Fruit fly (Drosophila melanogaster) whole organism, embryonic: ENCODE measurements around the gene CG10993.

Source experiments
- B-H1 ChIP-seq: fragments of 200-800 bp; sonication (Bioruptor generic); IDR thresholded peaks from 3 replicates; pipeline ENCODE4 v1.3.6; 2022; ENCODE audit warnings: missing biosample characterization, missing genetic modification characterization
- CG10462 ChIP-seq: fragments of 200-800 bp; sonication (Bioruptor generic); optimal IDR thresholded peaks from 2 replicates; lab custom pipeline; 2016; ENCODE audit warnings: missing biosample characterization, missing genetic modification characterization
- CG11398 ChIP-seq: fragments of 200-800 bp; sonication (Bioruptor generic); optimal IDR thresholded peaks from 2 replicates; lab custom pipeline; 2016; ENCODE audit warnings: missing biosample characterization, missing genetic modification characterization
- CG15696 ChIP-seq: fragments of 200-800 bp; sonication (Bioruptor generic); optimal IDR thresholded peaks from 2 replicates; lab custom pipeline; 2019; ENCODE audit warnings: missing biosample characterization, mild to moderate bottlenecking, missing genetic modification characterization, moderate library complexity
- CG16815 ChIP-seq: fragments of 200-800 bp; sonication (Bioruptor generic); optimal IDR thresholded peaks from 3 replicates; lab custom pipeline; 2017; ENCODE audit warnings: missing biosample characterization, mild to moderate bottlenecking, missing genetic modification characterization
- CG17568 ChIP-seq: fragments of 200-800 bp; sonication (Bioruptor generic); optimal IDR thresholded peaks from 2 replicates; lab custom pipeline; 2018; ENCODE audit warnings: missing biosample characterization, mild to moderate bottlenecking, missing genetic modification characterization, moderate library complexity
- CG2120 ChIP-seq: fragments of 200-800 bp; sonication (Bioruptor generic); optimal IDR thresholded peaks from 3 replicates; lab custom pipeline; 2016; ENCODE audit warnings: missing biosample characterization, missing genetic modification characterization
- CG31224 ChIP-seq: fragments of 200-800 bp; sonication (Bioruptor generic); IDR thresholded peaks from 2 replicates; pipeline ENCODE4 v1.3.6; 2022; ENCODE audit warnings: missing biosample characterization, missing genetic modification characterization
- CG32767 ChIP-seq: fragments of 200-800 bp; sonication (Bioruptor generic); IDR thresholded peaks from 2 replicates; pipeline ENCODE4 v1.3.6; 2022; ENCODE audit warnings: missing biosample characterization, missing genetic modification characterization
- CG34376 ChIP-seq: fragments of 200-800 bp; sonication (Bioruptor generic); optimal IDR thresholded peaks from 2 replicates; lab custom pipeline; 2018; ENCODE audit warnings: missing biosample characterization, mild to moderate bottlenecking, missing genetic modification characterization
- CG3995 ChIP-seq: fragments of 200-800 bp; sonication (Bioruptor generic); optimal IDR thresholded peaks from 3 replicates; lab custom pipeline; 2016; ENCODE audit warnings: missing biosample characterization, missing genetic modification characterization
- CG4617 ChIP-seq: fragments of 200-800 bp; sonication (Bioruptor generic); optimal IDR thresholded peaks from 3 replicates; lab custom pipeline; 2016; ENCODE audit warnings: missing biosample characterization, missing genetic modification characterization, borderline replicate concordance
- CG6175 ChIP-seq: fragments of 200-800 bp; sonication (Bioruptor generic); IDR thresholded peaks from 3 replicates; pipeline ENCODE4 v1.3.6; 2022; ENCODE audit warnings: missing biosample characterization, missing genetic modification characterization
- CG6791 ChIP-seq: fragments of 200-800 bp; sonication (Bioruptor generic); IDR thresholded peaks from 3 replicates; pipeline ENCODE4 v1.3.6; 2022; ENCODE audit warnings: missing biosample characterization, missing genetic modification characterization; ENCODE audit not compliant: partially characterized antibody
- CG7745 ChIP-seq: fragments of 200-800 bp; sonication (Bioruptor generic); optimal IDR thresholded peaks from 2 replicates; lab custom pipeline; 2018; ENCODE audit warnings: missing biosample characterization, mild to moderate bottlenecking, missing genetic modification characterization, moderate library complexity
- CG9817 ChIP-seq: fragments of 200-800 bp; sonication (Bioruptor generic); optimal IDR thresholded peaks from 2 replicates; lab custom pipeline; 2018; ENCODE audit warnings: missing biosample characterization, mild to moderate bottlenecking, missing genetic modification characterization, moderate library complexity
- CTCF ChIP-seq: fragments of 200-800 bp; sonication (Bioruptor generic); optimal IDR thresholded peaks from 2 replicates; lab custom pipeline; 2017; ENCODE audit warnings: missing biosample characterization, mild to moderate bottlenecking, missing genetic modification characterization, moderate library complexity
- Dek ChIP-seq: fragments of 200-800 bp; sonication (Bioruptor generic); optimal IDR thresholded peaks from 3 replicates; lab custom pipeline; 2019; ENCODE audit warnings: missing biosample characterization, mild to moderate bottlenecking, missing genetic modification characterization, moderate library complexity
- Dll ChIP-seq: fragments of 200-800 bp; sonication (Bioruptor generic); IDR thresholded peaks from 4 replicates; pipeline ENCODE4 v1.3.6; 2022; ENCODE audit warnings: missing biosample characterization, missing genetic modification characterization; ENCODE audit not compliant: partially characterized antibody
- E2f1 ChIP-seq: fragments of 200-800 bp; sonication (Bioruptor generic); IDR thresholded peaks from 2 replicates; pipeline ENCODE4 v1.3.6; 2022; ENCODE audit warnings: missing biosample characterization, missing genetic modification characterization
- Ets97D ChIP-seq: fragments of 200-800 bp; sonication (Bioruptor generic); optimal IDR thresholded peaks from 3 replicates; lab custom pipeline; 2016; ENCODE audit warnings: missing biosample characterization, missing genetic modification characterization
- GATAe ChIP-seq: fragments of 200-800 bp; sonication (Bioruptor generic); conservative IDR thresholded peaks from 2 replicates; pipeline ENCODE4 v1.3.6; 2022; ENCODE audit warnings: missing biosample characterization, missing genetic modification characterization
- Gug ChIP-seq: fragments of 200-800 bp; sonication (Bioruptor generic); IDR thresholded peaks from 4 replicates; pipeline ENCODE4 v1.3.6; 2022; ENCODE audit warnings: missing biosample characterization, missing genetic modification characterization
- Hand ChIP-seq: fragments of 200-800 bp; sonication (Bioruptor generic); optimal IDR thresholded peaks from 2 replicates; lab custom pipeline; 2017; ENCODE audit warnings: mild to moderate bottlenecking, missing biosample characterization, missing genetic modification reagents, missing genetic modification characterization
- Hr78 ChIP-seq, 2 experiments: fragments of 200-800 bp in 1 of 2; fragments of >200 bp in 1 of 2; sonication (Bioruptor generic) in 1 of 2; optimal IDR thresholded peaks; 2 replicates each; lab custom pipeline; 2017 to 2019; ENCODE audit warnings: missing biosample characterization in 2 of 2, missing genetic modification characterization in 2 of 2, mild to moderate bottlenecking in 1 of 2, moderate library complexity in 1 of 2
- Jarid2 ChIP-seq: fragments of 200-800 bp; sonication (Bioruptor generic); optimal IDR thresholded peaks from 3 replicates; lab custom pipeline; 2017; ENCODE audit warnings: mild to moderate bottlenecking, missing biosample characterization, missing genetic modification reagents, missing genetic modification characterization
- Mes4 ChIP-seq: fragments of 200-800 bp; sonication (Bioruptor generic); optimal IDR thresholded peaks from 2 replicates; lab custom pipeline; 2016; ENCODE audit warnings: missing biosample characterization, missing genetic modification characterization
- Oaz ChIP-seq: fragments of 200-800 bp; sonication (Bioruptor generic); IDR thresholded peaks from 2 replicates; pipeline ENCODE4 v1.3.6; 2022; ENCODE audit warnings: missing biosample characterization, missing genetic modification characterization
- Oli ChIP-seq: fragments of 200-800 bp; sonication (Bioruptor generic); optimal IDR thresholded peaks from 2 replicates; lab custom pipeline; 2018; ENCODE audit warnings: missing biosample characterization, mild to moderate bottlenecking, missing genetic modification characterization, moderate library complexity
- Sin3A ChIP-seq: fragments of >200 bp; optimal IDR thresholded peaks from 2 replicates; lab custom pipeline; 2018
- Six4 ChIP-seq: fragments of 200-800 bp; sonication (Bioruptor generic); optimal IDR thresholded peaks from 2 replicates; lab custom pipeline; 2016; ENCODE audit warnings: missing biosample characterization, missing genetic modification characterization
- Sox100B ChIP-seq: fragments of 200-800 bp; sonication (Bioruptor generic); optimal IDR thresholded peaks from 3 replicates; lab custom pipeline; 2018; ENCODE audit warnings: missing biosample characterization, mild to moderate bottlenecking, missing genetic modification characterization
- Ssrp ChIP-seq: fragments of 200-800 bp; sonication (Bioruptor generic); optimal IDR thresholded peaks from 2 replicates; lab custom pipeline; 2018; ENCODE audit warnings: missing biosample characterization, mild to moderate bottlenecking, missing genetic modification characterization, moderate library complexity
- aop ChIP-seq: fragments of 200-800 bp; sonication (Bioruptor generic); IDR thresholded peaks from 2 replicates; pipeline ENCODE4 v1.3.6; 2022; ENCODE audit warnings: missing biosample characterization, missing genetic modification characterization
- bcd ChIP-seq: fragments of 200-800 bp; sonication (Bioruptor generic); optimal IDR thresholded peaks from 2 replicates; lab custom pipeline; 2017; ENCODE audit warnings: missing biosample characterization, mild to moderate bottlenecking, missing genetic modification characterization
- caup ChIP-seq: fragments of 200-800 bp; sonication (Bioruptor generic); optimal IDR thresholded peaks from 3 replicates; lab custom pipeline; 2017; ENCODE audit warnings: missing biosample characterization, mild to moderate bottlenecking, missing genetic modification characterization, moderate library complexity; ENCODE audit not compliant: severe bottlenecking
- chn ChIP-seq: fragments of 200-800 bp; sonication (Bioruptor generic); optimal IDR thresholded peaks from 2 replicates; lab custom pipeline; 2016; ENCODE audit warnings: missing biosample characterization, missing genetic modification characterization
- emc ChIP-seq: fragments of 200-800 bp; sonication (Bioruptor generic); optimal IDR thresholded peaks from 2 replicates; lab custom pipeline; 2016; ENCODE audit warnings: missing biosample characterization, missing genetic modification characterization
- hkb ChIP-seq, 2 experiments: fragments of 200-800 bp in 1 of 2; fragments of >200 bp in 1 of 2; sonication (Bioruptor generic) in 1 of 2; IDR thresholded peaks in 1 of 2; optimal IDR thresholded peaks in 1 of 2; 2 replicates each; pipeline versions ENCODE4 v1.3.6 to Lab custom; 2017 to 2022; ENCODE audit warnings: missing biosample characterization in 1 of 2, missing genetic modification characterization in 1 of 2
- jumu ChIP-seq: fragments of 200-800 bp; sonication (Bioruptor generic); optimal IDR thresholded peaks from 3 replicates; lab custom pipeline; 2016; ENCODE audit warnings: missing biosample characterization, missing genetic modification characterization
- kay ChIP-seq: fragments of 200-800 bp; sonication (Bioruptor generic); optimal IDR thresholded peaks from 2 replicates; lab custom pipeline; 2016; ENCODE audit warnings: missing biosample characterization, missing genetic modification characterization
- kni ChIP-seq: fragments of 200-800 bp; sonication (Bioruptor generic); optimal IDR thresholded peaks from 3 replicates; lab custom pipeline; 2017; ENCODE audit warnings: mild to moderate bottlenecking, missing biosample characterization, missing genetic modification reagents, missing genetic modification characterization
- lilli ChIP-seq: fragments of 200-800 bp; sonication (Bioruptor generic); optimal IDR thresholded peaks from 3 replicates; lab custom pipeline; 2016; ENCODE audit warnings: missing biosample characterization, missing genetic modification characterization
- org-1 ChIP-seq: fragments of 200-800 bp; sonication (Bioruptor generic); optimal IDR thresholded peaks from 2 replicates; lab custom pipeline; 2017; ENCODE audit warnings: missing biosample characterization, missing genetic modification characterization
- sens-2 ChIP-seq: fragments of 200-800 bp; sonication (Bioruptor generic); IDR thresholded peaks from 2 replicates; pipeline ENCODE4 v1.3.6; 2022; ENCODE audit warnings: missing biosample characterization, missing genetic modification characterization
- slbo ChIP-seq: fragments of 200-800 bp; sonication (Bioruptor generic); IDR thresholded peaks from 2 replicates; pipeline ENCODE4 v1.3.6; 2022; ENCODE audit warnings: missing biosample characterization, missing genetic modification characterization
- slou ChIP-seq: fragments of 200-800 bp; sonication (Bioruptor generic); optimal IDR thresholded peaks from 3 replicates; lab custom pipeline; 2016; ENCODE audit warnings: missing biosample characterization, missing genetic modification characterization
- tio ChIP-seq: fragments of 200-800 bp; sonication (Bioruptor generic); optimal IDR thresholded peaks from 2 replicates; lab custom pipeline; 2017; ENCODE audit warnings: missing biosample characterization, missing genetic modification characterization, inconsistent platforms
- vfl ChIP-seq: fragments of 200-800 bp; sonication (Bioruptor generic); optimal IDR thresholded peaks from 2 replicates; lab custom pipeline; 2016; ENCODE audit warnings: missing biosample characterization, missing genetic modification characterization
- zfh1 ChIP-seq: fragments of 200-800 bp; sonication (Bioruptor generic); IDR thresholded peaks from 3 replicates; pipeline ENCODE4 v1.3.6; 2022; ENCODE audit warnings: missing biosample characterization, missing genetic modification characterization

The CG10993 gene

DNA sequence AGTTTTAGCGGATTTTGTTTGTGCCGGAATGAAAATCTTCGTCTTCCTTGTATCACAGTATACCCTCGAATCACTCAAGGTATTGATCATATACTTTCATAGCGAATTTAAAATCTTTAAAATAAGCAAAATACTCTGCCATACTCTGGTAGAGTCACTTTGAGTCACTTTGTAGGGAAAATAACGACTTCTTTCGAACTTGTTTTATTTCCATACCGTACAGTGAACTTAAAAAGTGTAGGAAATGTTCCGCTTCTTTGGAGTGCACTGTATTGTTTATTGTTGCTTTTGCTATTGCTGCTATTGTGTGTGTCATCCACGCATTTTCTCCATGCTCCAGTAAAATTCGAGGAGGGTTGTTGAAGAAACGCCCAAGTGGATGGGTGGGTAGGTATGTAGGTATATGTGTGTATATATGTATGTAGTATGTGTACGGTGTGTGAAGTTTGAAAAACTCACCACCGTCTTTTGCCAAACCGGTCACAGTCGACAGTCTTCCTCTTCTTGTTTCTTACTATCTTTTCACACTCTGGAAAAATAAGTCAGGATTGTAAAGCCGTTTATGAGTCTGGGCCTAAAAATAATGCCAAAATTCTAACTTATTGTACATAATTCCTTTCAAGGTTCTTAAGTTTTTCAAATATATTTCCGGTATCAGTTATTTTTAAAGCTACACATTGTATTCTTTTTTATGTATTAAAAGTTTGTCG lies 1.8 kb downstream of the CG10993 start:
- TF ChIP-seq Mes4 (no peak), CG32767 (no peak), emc (GFP tag; lab: Kevin White, UChicago) (no peak), CG17568 (GFP tag; lab: Kevin White, UChicago) (no peak), slou (GFP tag; lab: Kevin White, UChicago) (no peak), hkb (optimal IDR thresholded peaks at IDR 0.05; lab: Kevin White, UChicago) (no peak), hkb (GFP tag; IDR thresholded peaks at IDR 0.05; lab: Robert Waterston, UW) (0 out of 2 replicates have a peak, but pooled peaks have one; percentile 14), Ssrp (tag; lab: Kevin White, UChicago) (peak; percentile 28), Hr78 (GFP tag; optimal IDR thresholded peaks at IDR 0.05; lab: Kevin White, UChicago) (no peak), Dek (tag; lab: Kevin White, UChicago) (no peak), CTCF (GFP tag; lab: Kevin White, UChicago) (no peak), Sin3A (no peak), jumu (GFP tag; lab: Kevin White, UChicago) (peak; percentile 24), CG6175 (GFP tag; lab: Robert Waterston, UW) (no peak), Oli (tag; lab: Kevin White, UChicago) (peak; percentile 58), vfl (GFP tag; lab: Kevin White, UChicago) (no peak), Sox100B (GFP tag; lab: Kevin White, UChicago) (no peak), CG2120 (GFP tag; lab: Kevin White, UChicago) (peak; percentile 58), aop (GFP tag; lab: Robert Waterston, UW) (no peak), CG16815 (no peak), Oaz (no peak), CG3995 (peak; percentile 17), slbo (peak; percentile 37), CG9817 (tag; lab: Kevin White, UChicago) (peak; percentile 17), sens-2 (GFP tag; lab: Robert Waterston, UW) (no peak), CG31224 (GFP tag; lab: Robert Waterston, UW) (no peak), lilli (GFP tag; lab: Kevin White, UChicago) (peak; percentile 43), CG11398 (GFP tag; lab: Kevin White, UChicago) (peak; percentile 6), Dll (GFP tag; lab: Robert Waterston, UW) (no peak), Hand (GFP tag; lab: Kevin White, UChicago) (peak; percentile 11), GATAe (GFP tag; lab: Robert Waterston, UW) (no peak), chn (GFP tag; lab: Kevin White, UChicago) (no peak), bcd (no peak), CG34376 (GFP tag; lab: Kevin White, UChicago) (no peak), E2f1 (GFP tag; lab: Robert Waterston, UW) (0 out of 2 replicates have a peak, but pooled peaks have one; percentile 19), Ets97D (no peak), CG7745 (tag; lab: Kevin White, UChicago) (no peak), kay (GFP tag; lab: Kevin White, UChicago) (peak; percentile 34), caup (GFP tag; lab: Kevin White, UChicago) (peak; percentile 14), org-1 (GFP tag; lab: Kevin White, UChicago) (peak; percentile 16), CG10462 (no peak), zfh1 (GFP tag; lab: Robert Waterston, UW) (no peak), CG15696 (no peak), B-H1 (GFP tag; lab: Robert Waterston, UW) (no peak), Gug (GFP tag; lab: Robert Waterston, UW) (no peak), CG4617 (GFP tag; lab: Kevin White, UChicago) (no peak), CG6791 (GFP tag; lab: Robert Waterston, UW) (no peak), Six4 (GFP tag; lab: Kevin White, UChicago) (no peak), kni (GFP tag; lab: Kevin White, UChicago) (peak; percentile 75), tio (GFP tag; lab: Kevin White, UChicago) (no peak), Jarid2 (GFP tag; lab: Kevin White, UChicago) (no peak)
